Worm (Caenorhabditis elegans) whole organism, young adult: ENCODE measurements around the gene R08C7.4.
A peak's percentile ranks its signal among the peaks of the same experiment; 100 is the strongest.

Experiments
- B0019.2 ChIP-seq: fragments of 200-800 bp; sonication (Bioruptor generic); conservative IDR thresholded peaks from 2 replicates; pipeline ENCODE4 v1.3.6; 2022; ENCODE audit warnings: missing genetic modification reagents, missing genetic modification characterization, missing compliant biosample characterization
- B0261.1 ChIP-seq: sonication (generic microtip); optimal IDR thresholded peaks from 2 replicates; lab custom pipeline; 2016; ENCODE audit warnings: mild to moderate bottlenecking, missing genetic modification characterization, moderate library complexity, missing compliant biosample characterization
- C06A6.2 ChIP-seq: fragments of 200-800 bp; sonication (Bioruptor generic); conservative IDR thresholded peaks from 2 replicates; pipeline ENCODE4 v1.3.6; 2022; ENCODE audit warnings: missing genetic modification characterization, missing compliant biosample characterization
- C17E4.6 ChIP-seq: fragments of 200-800 bp; sonication (Bioruptor generic); IDR thresholded peaks from 2 replicates; pipeline ENCODE4 v1.3.6; 2022; ENCODE audit warnings: missing genetic modification reagents, missing genetic modification characterization, missing compliant biosample characterization
- D2030.7 ChIP-seq: fragments of 200-800 bp; sonication (Bioruptor generic); IDR thresholded peaks from 2 replicates; pipeline ENCODE4 v1.3.6; 2022; ENCODE audit warnings: missing genetic modification reagents, missing genetic modification characterization, missing compliant biosample characterization
- F10E7.11 ChIP-seq: sonication (generic microtip); optimal IDR thresholded peaks from 2 replicates; lab custom pipeline; 2017; ENCODE audit warnings: mild to moderate bottlenecking, missing genetic modification characterization, moderate library complexity, missing compliant biosample characterization
- F37B4.10 ChIP-seq: fragments of 200-800 bp; sonication (Bioruptor generic); IDR thresholded peaks from 2 replicates; pipeline ENCODE4 v1.3.6; 2022; ENCODE audit warnings: missing genetic modification characterization, missing compliant biosample characterization
- K11D2.4 ChIP-seq: fragments of 200-800 bp; sonication (Bioruptor generic); IDR thresholded peaks from 2 replicates; pipeline ENCODE4 v1.3.6; 2022; ENCODE audit warnings: missing genetic modification reagents, missing genetic modification characterization, missing compliant biosample characterization
- Y53G8AR.9 ChIP-seq: fragments of 200-800 bp; sonication (Bioruptor generic); conservative IDR thresholded peaks from 2 replicates; pipeline ENCODE4 v1.3.6; 2022; ENCODE audit warnings: missing genetic modification reagents, missing genetic modification characterization, missing compliant biosample characterization
- Y79H2A.3 ChIP-seq: fragments of 200-800 bp; sonication (Bioruptor generic); conservative IDR thresholded peaks from 2 replicates; pipeline ENCODE4 v1.3.6; 2022; ENCODE audit warnings: missing genetic modification reagents, missing genetic modification characterization, missing compliant biosample characterization
- Y95B8A.8 ChIP-seq: fragments of 200-800 bp; sonication (Bioruptor generic); IDR thresholded peaks from 2 replicates; pipeline ENCODE4 v1.3.6; 2022; ENCODE audit warnings: missing genetic modification reagents, missing genetic modification characterization, missing compliant biosample characterization
- akir-1 ChIP-seq: fragments of 200-800 bp; sonication (Bioruptor generic); optimal IDR thresholded peaks from 2 replicates; lab custom pipeline; 2018; ENCODE audit warnings: mild to moderate bottlenecking, missing genetic modification characterization, moderate library complexity, missing compliant biosample characterization
- aptf-3 ChIP-seq: fragments of 200-800 bp; sonication (Bioruptor generic); IDR thresholded peaks from 2 replicates; pipeline ENCODE4 v1.3.6; 2022; ENCODE audit warnings: missing genetic modification characterization, missing compliant biosample characterization
- atf-7 ChIP-seq: sonication (generic microtip); optimal IDR thresholded peaks from 2 replicates; lab custom pipeline; 2017; ENCODE audit warnings: mild to moderate bottlenecking, missing genetic modification characterization, missing compliant biosample characterization
- attf-3 ChIP-seq: fragments of 200-800 bp; sonication (Bioruptor generic); conservative IDR thresholded peaks from 2 replicates; pipeline ENCODE4 v1.3.6; 2022; ENCODE audit warnings: missing genetic modification reagents, missing genetic modification characterization, missing compliant biosample characterization
- attf-6 ChIP-seq: fragments of 200-800 bp; sonication (Bioruptor generic); IDR thresholded peaks from 2 replicates; pipeline ENCODE4 v1.3.6; 2022; ENCODE audit warnings: missing genetic modification reagents, missing genetic modification characterization, missing compliant biosample characterization
- bed-1 ChIP-seq: fragments of 200-800 bp; sonication (Bioruptor generic); IDR thresholded peaks from 2 replicates; pipeline ENCODE4 v1.3.6; 2022; ENCODE audit warnings: missing genetic modification reagents, missing genetic modification characterization, missing compliant biosample characterization
- bed-2 ChIP-seq: fragments of 200-800 bp; sonication (Bioruptor generic); IDR thresholded peaks from 2 replicates; pipeline ENCODE4 v1.3.6; 2022; ENCODE audit warnings: missing genetic modification reagents, missing genetic modification characterization, missing compliant biosample characterization
- ceh-58 ChIP-seq: fragments of 200-800 bp; sonication (Bioruptor generic); IDR thresholded peaks from 2 replicates; pipeline ENCODE4 v1.3.6; 2022; ENCODE audit warnings: missing genetic modification characterization, missing compliant biosample characterization
- die-1 ChIP-seq: sonication (generic microtip); optimal IDR thresholded peaks from 2 replicates; lab custom pipeline; 2016; ENCODE audit warnings: missing genotype, mild to moderate bottlenecking, missing genetic modification characterization, missing compliant biosample characterization
- dpff-1 ChIP-seq: sonication (generic microtip); optimal IDR thresholded peaks from 2 replicates; lab custom pipeline; 2017; ENCODE audit warnings: mild to moderate bottlenecking, missing genetic modification characterization, missing compliant biosample characterization
- efl-1 ChIP-seq: fragments of 150-350 bp; optimal IDR thresholded peaks from 2 replicates; lab custom pipeline; 2014; ENCODE audit warnings: missing biosample characterization, missing genetic modification reagents, missing genetic modification characterization
- ekl-4 ChIP-seq: fragments of 200-800 bp; sonication (Bioruptor generic); IDR thresholded peaks from 2 replicates; pipeline ENCODE4 v1.3.6; 2022; ENCODE audit warnings: missing genetic modification reagents, missing genetic modification characterization, missing compliant biosample characterization
- ets-4 ChIP-seq: fragments of 200-800 bp; sonication (Bioruptor generic); optimal IDR thresholded peaks from 2 replicates; lab custom pipeline; 2018; ENCODE audit warnings: mild to moderate bottlenecking, missing genetic modification characterization, missing compliant biosample characterization
- gei-17 ChIP-seq: fragments of 200-800 bp; sonication (Bioruptor generic); optimal IDR thresholded peaks from 2 replicates; lab custom pipeline; 2018; ENCODE audit warnings: mild to moderate bottlenecking, missing genetic modification characterization, missing compliant biosample characterization
- him-1 ChIP-seq: sonication (generic microtip); optimal IDR thresholded peaks from 2 replicates; lab custom pipeline; 2016; ENCODE audit warnings: missing genotype, missing genetic modification reagents, missing genetic modification characterization, missing compliant biosample characterization
- hsf-1 ChIP-seq: fragments of 200-800 bp; sonication (Bioruptor generic); IDR thresholded peaks from 2 replicates; pipeline ENCODE4 v1.3.6; 2022; ENCODE audit warnings: missing genetic modification reagents, missing genetic modification characterization, missing compliant biosample characterization
- lag-1 ChIP-seq: fragments of 200-800 bp; sonication (Bioruptor generic); IDR thresholded peaks from 2 replicates; pipeline ENCODE4 v1.3.6; 2022; ENCODE audit warnings: missing genetic modification reagents, missing genetic modification characterization, missing compliant biosample characterization
- let-526 ChIP-seq: fragments of 200-800 bp; sonication (Bioruptor generic); IDR thresholded peaks from 2 replicates; pipeline ENCODE4 v1.3.6; 2022; ENCODE audit warnings: missing genetic modification reagents, missing genetic modification characterization, missing compliant biosample characterization
- let-607 ChIP-seq, 2 experiments: fragments of 200-800 bp in 1 of 2; sonication (Bioruptor generic) in 1 of 2; sonication (generic microtip) in 1 of 2; optimal IDR thresholded peaks; 2 replicates each; lab custom pipeline; 2016 to 2018; ENCODE audit warnings: mild to moderate bottlenecking in 2 of 2, missing compliant biosample characterization in 2 of 2, missing genetic modification characterization in 2 of 2, moderate library complexity in 2 of 2, missing genotype in 1 of 2
- lin-26 ChIP-seq: fragments of 200-800 bp; sonication (Bioruptor generic); IDR thresholded peaks from 2 replicates; pipeline ENCODE4 v1.3.6; 2022; ENCODE audit warnings: missing genetic modification reagents, missing genetic modification characterization, missing compliant biosample characterization
- lin-35 ChIP-seq, 3 experiments: fragments of 150-350 bp in 2 of 3; sonication (generic microtip) in 1 of 3; optimal IDR thresholded peaks; 2 replicates each; lab custom pipeline; 2014 to 2018; ENCODE audit warnings: missing biosample characterization in 3 of 3, missing genetic modification characterization in 3 of 3, missing genetic modification reagents in 3 of 3
- madf-10 ChIP-seq: sonication (generic microtip); optimal IDR thresholded peaks from 2 replicates; lab custom pipeline; 2016; ENCODE audit warnings: mild to moderate bottlenecking, missing genetic modification characterization, missing compliant biosample characterization
- madf-6 ChIP-seq: fragments of 200-800 bp; sonication (Bioruptor generic); IDR thresholded peaks from 2 replicates; pipeline ENCODE4 v1.3.6; 2022; ENCODE audit warnings: missing genetic modification reagents, missing genetic modification characterization, missing compliant biosample characterization
- mel-28 ChIP-seq: sonication (generic microtip); optimal IDR thresholded peaks from 2 replicates; lab custom pipeline; 2016; ENCODE audit warnings: borderline replicate concordance, mild to moderate bottlenecking, missing genetic modification characterization, missing compliant biosample characterization
- mes-4 ChIP-seq: sonication (generic microtip); optimal IDR thresholded peaks from 2 replicates; lab custom pipeline; 2016; ENCODE audit warnings: missing genotype, missing genetic modification characterization, missing compliant biosample characterization
- mxl-1 ChIP-seq: sonication (generic microtip); optimal IDR thresholded peaks from 2 replicates; lab custom pipeline; 2016; ENCODE audit warnings: missing genetic modification characterization, missing compliant biosample characterization
- nfya-2 ChIP-seq: fragments of 200-800 bp; sonication (Bioruptor generic); IDR thresholded peaks from 2 replicates; pipeline ENCODE4 v1.3.6; 2022; ENCODE audit warnings: missing genetic modification reagents, missing genetic modification characterization, missing compliant biosample characterization
- nhr-179 ChIP-seq: sonication (generic microtip); optimal IDR thresholded peaks from 2 replicates; lab custom pipeline; 2016; ENCODE audit warnings: mild to moderate bottlenecking, missing genetic modification characterization, missing compliant biosample characterization
- nhr-80 ChIP-seq: sonication (generic microtip); optimal IDR thresholded peaks from 2 replicates; lab custom pipeline; 2016; ENCODE audit warnings: missing genetic modification characterization, missing compliant biosample characterization
- pbrm-1 ChIP-seq: fragments of 200-800 bp; sonication (Bioruptor generic); IDR thresholded peaks from 2 replicates; pipeline ENCODE4 v1.3.6; 2022; ENCODE audit warnings: missing genetic modification reagents, missing genetic modification characterization, missing compliant biosample characterization
- pha-4 ChIP-seq: fragments of 150-350 bp; sonication (generic microtip); optimal IDR thresholded peaks from 2 replicates; lab custom pipeline; 2014; ENCODE audit warnings: missing biosample characterization, missing genetic modification reagents, missing genetic modification characterization
- rec-8 ChIP-seq, 2 experiments: sonication (generic microtip); optimal IDR thresholded peaks; 2 replicates each; lab custom pipeline; 2016; ENCODE audit warnings: mild to moderate bottlenecking in 2 of 2, missing genetic modification characterization in 2 of 2, missing genetic modification reagents in 2 of 2, missing genotype in 2 of 2, missing biosample characterization in 1 of 2, missing compliant biosample characterization in 1 of 2, moderate library complexity in 1 of 2
- sdz-38 ChIP-seq: sonication (generic microtip); optimal IDR thresholded peaks from 2 replicates; lab custom pipeline; 2016; ENCODE audit warnings: missing genotype, missing genetic modification characterization, missing compliant biosample characterization
- snpc-3.4 ChIP-seq: sonication (generic microtip); optimal IDR thresholded peaks from 2 replicates; lab custom pipeline; 2017; ENCODE audit warnings: missing genetic modification characterization, mild to moderate bottlenecking, missing compliant biosample characterization, antibody characterized with exemption, moderate library complexity, missing genotype, missing genetic modification reagents
- unc-62 ChIP-seq: fragments of 150-350 bp; optimal IDR thresholded peaks from 2 replicates; lab custom pipeline; 2014; ENCODE audit warnings: missing biosample characterization, missing genetic modification reagents, missing genetic modification characterization
- xnd-1 ChIP-seq: sonication (generic microtip); optimal IDR thresholded peaks from 2 replicates; lab custom pipeline; 2016; ENCODE audit warnings: missing genotype, missing genetic modification reagents, missing genetic modification characterization, missing compliant biosample characterization
- zim-3 ChIP-seq: sonication (generic microtip); optimal IDR thresholded peaks from 2 replicates; lab custom pipeline; 2017; ENCODE audit warnings: mild to moderate bottlenecking, missing genetic modification characterization, moderate library complexity, missing compliant biosample characterization
- ztf-22 ChIP-seq: fragments of 200-800 bp; sonication (Bioruptor generic); optimal IDR thresholded peaks from 2 replicates; lab custom pipeline; 2018; ENCODE audit warnings: mild to moderate bottlenecking, missing genetic modification characterization, moderate library complexity, missing compliant biosample characterization
- ztf-26 ChIP-seq: sonication (generic microtip); optimal IDR thresholded peaks from 2 replicates; lab custom pipeline; 2017; ENCODE audit warnings: missing genetic modification characterization, missing compliant biosample characterization
- ztf-28 ChIP-seq: fragments of 200-800 bp; sonication (Bioruptor generic); IDR thresholded peaks from 2 replicates; pipeline ENCODE4 v1.3.6; 2022; ENCODE audit warnings: missing genetic modification reagents, missing genetic modification characterization, missing compliant biosample characterization

Gene R08C7.4

DNA sequence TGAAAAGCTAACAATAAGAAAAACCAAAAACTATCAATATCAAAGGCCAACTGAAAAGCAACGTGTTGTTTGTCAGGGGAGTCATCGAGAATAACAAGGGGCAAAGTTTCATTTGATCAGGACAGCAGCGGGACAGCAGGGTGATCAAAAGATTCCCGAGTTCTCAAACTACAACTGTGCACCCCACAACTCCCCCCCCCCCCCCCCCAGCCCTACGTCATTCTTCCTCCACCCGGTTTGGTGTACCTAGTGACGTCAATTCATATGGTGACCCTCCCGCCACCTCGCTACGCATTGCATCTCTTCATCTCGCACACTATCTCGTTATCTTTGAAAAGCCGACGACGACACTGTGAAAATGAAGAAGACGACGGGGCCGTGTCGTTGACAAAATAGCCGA, 38.9 kb downstream of the R08C7.4 start (continued):
- TF ChIP-seq ets-4 (GFP tag; lab: Kevin White, UChicago) (no peak), attf-6 (GFP tag; lab: Robert Waterston, UW) (no peak), ztf-22 (GFP tag; lab: Kevin White, UChicago) (no peak), Y53G8AR.9 (GFP tag; lab: Robert Waterston, UW) (no peak), nhr-80 (tag; lab: Kevin White, UChicago) (no peak), sdz-38 (tag; lab: Kevin White, UChicago) (no peak), C06A6.2 (GFP tag; lab: Robert Waterston, UW) (no peak), K11D2.4 (GFP tag; lab: Robert Waterston, UW) (peak; percentile 12; the same call in 1 of the 2 replicates), lin-26 (GFP tag; lab: Robert Waterston, UW) (no peak), ekl-4 (GFP tag; lab: Robert Waterston, UW) (no peak), xnd-1 (tag; lab: Kevin White, UChicago) (no peak), attf-3 (GFP tag; lab: Robert Waterston, UW) (no peak), C17E4.6 (GFP tag; lab: Robert Waterston, UW) (no peak), madf-10 (tag; lab: Kevin White, UChicago) (no peak), Y79H2A.3 (no peak), mel-28 (tag; lab: Kevin White, UChicago) (no peak), ztf-28 (no peak), let-526 (no peak), D2030.7 (no peak), atf-7 (tag; lab: Kevin White, UChicago) (peak; percentile 60), nfya-2 (no peak), akir-1 (GFP tag; lab: Kevin White, UChicago) (no peak), mes-4 (tag; lab: Kevin White, UChicago) (no peak), efl-1 (no peak), madf-6 (GFP tag; lab: Robert Waterston, UW) (no peak), B0261.1 (tag; lab: Kevin White, UChicago) (no peak), F37B4.10 (GFP tag; lab: Robert Waterston, UW) (no peak), pha-4 (tag; lab: Kevin White, UChicago) (no peak), snpc-3.4 (tag; lab: Kevin White, UChicago) (no peak), bed-1 (GFP tag; lab: Robert Waterston, UW) (no peak), him-1 (no peak), B0019.2 (GFP tag; lab: Robert Waterston, UW) (no peak), nhr-179 (no peak), lag-1 (GFP tag; lab: Robert Waterston, UW) (no peak), zim-3 (no peak), let-607 (tag; optimal IDR thresholded peaks at IDR 0.05; lab: Kevin White, UChicago) (no peak), F10E7.11 (tag; lab: Kevin White, UChicago) (no peak), bed-2 (GFP tag; lab: Robert Waterston, UW) (no peak), die-1 (tag; lab: Kevin White, UChicago) (no peak), ceh-58 (GFP tag; lab: Robert Waterston, UW) (no peak), Y95B8A.8 (GFP tag; lab: Robert Waterston, UW) (no peak), lin-35 (GFP tag; optimal IDR thresholded peaks at IDR 0.05; lab: Kevin White, UChicago) (no peak), ztf-26 (tag; lab: Kevin White, UChicago) (peak; percentile 50), mxl-1 (tag; lab: Kevin White, UChicago) (no peak), rec-8 (tag; optimal IDR thresholded peaks at IDR 0.05; lab: Kevin White, UChicago) (no peak), pbrm-1 (no peak), dpff-1 (no peak), hsf-1 (GFP tag; lab: Robert Waterston, UW) (no peak), unc-62 (no peak), aptf-3 (no peak), gei-17 (GFP tag; lab: Kevin White, UChicago) (no peak)
